Worm (Caenorhabditis elegans): ENCODE measurements around the gene srh-119.
"Not testable (repeated sequence)": the region's sequence is repeated elsewhere in the genome, so short reads cannot be mapped to it uniquely, and the experiment has no call there.

DNA sequence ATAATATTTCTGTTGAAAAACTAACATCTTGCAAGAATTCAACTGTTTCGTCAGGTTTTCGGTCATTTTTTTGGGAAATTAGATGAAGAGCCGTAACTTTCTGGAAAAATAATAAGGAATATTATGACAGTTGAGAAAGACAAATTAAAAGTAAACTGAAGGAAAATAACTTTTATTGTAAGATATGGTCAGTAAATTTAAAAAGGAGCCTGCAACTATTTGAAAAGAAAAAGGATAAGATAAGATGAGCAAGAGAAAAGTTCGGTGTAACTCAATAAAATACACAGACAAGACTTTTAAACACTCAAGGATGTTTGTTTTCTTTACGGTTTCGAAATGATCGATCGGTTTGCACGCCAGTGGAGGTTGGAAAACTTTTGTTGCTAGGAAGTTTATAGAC lies 22.6 kb upstream of the srh-119 start, which contains the start of gene fbxa-111:
- TF ChIP-seq T22C8.4 (GFP tag; IDR thresholded peaks at IDR 0.05); cog-1 (tag; optimal IDR thresholded peaks at IDR 0.05); ztf-23 (GFP tag; IDR thresholded peaks at IDR 0.05); tab-1 (GFP tag; IDR thresholded peaks at IDR 0.05); flt-1 (GFP tag; IDR thresholded peaks at IDR 0.05); ztf-29 (GFP tag; IDR thresholded peaks at IDR 0.05): not testable (repeated sequence)

All from whole organism, midembryonic.